Worm (Caenorhabditis elegans): Measurements from ENCODE around the gene cec-7.

DNA sequence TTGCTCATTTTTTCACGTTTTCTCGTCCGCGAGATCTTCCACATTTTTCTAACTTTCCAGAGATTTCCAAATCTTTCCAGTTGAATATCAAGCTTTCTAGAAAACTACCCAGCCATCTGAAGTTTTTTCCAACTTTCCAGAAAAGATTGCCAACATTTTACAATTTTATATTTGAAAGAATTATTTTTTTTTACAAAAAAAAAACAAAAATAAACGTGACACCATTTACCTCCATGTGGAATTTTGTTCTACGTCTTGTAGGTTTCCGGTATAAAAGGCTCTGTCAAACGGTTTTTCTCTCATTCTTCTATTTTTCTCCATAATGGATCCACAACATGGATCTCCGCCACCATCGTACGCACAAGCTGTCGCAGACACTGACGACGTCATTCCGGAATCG lies 12.7 kb downstream of the cec-7 start, which contains the start of gene Y37D8A.8:
- TF ChIP-seq fos-1 (tag; optimal IDR thresholded peaks at IDR 0.05), result no peak
- no peak for TF ChIP-seq ZK546.5 (tag; optimal IDR thresholded peaks at IDR 0.05)

All from whole organism, L2 larva.